Worm (Caenorhabditis elegans) whole organism, L1 larva: ENCODE data around the gene Y73C8B.3.

ENCODE experiments used
- fkh-10 ChIP-seq: sonication (generic microtip); optimal IDR thresholded peaks from 2 replicates; lab custom pipeline; 2017; ENCODE audit warnings: missing biosample characterization, missing genetic modification reagents, missing genetic modification characterization
- lsy-2 ChIP-seq, 2 experiments: fragments of 150-350 bp; optimal IDR thresholded peaks; 2 replicates each; lab custom pipeline; 2014; ENCODE audit warnings: missing biosample characterization in 2 of 2, missing genetic modification characterization in 2 of 2
- ztf-11 ChIP-seq, 2 experiments: sonication (generic microtip); optimal IDR thresholded peaks; 2 replicates each; lab custom pipeline; 2016 to 2017; ENCODE audit warnings: missing genetic modification characterization in 2 of 2, missing biosample characterization in 1 of 2, missing compliant biosample characterization in 1 of 2

- no peak for TF ChIP-seq lsy-2 (tag; optimal IDR thresholded peaks at IDR 0.05; lab: Kevin White, UChicago)
- no peak for TF ChIP-seq fkh-10 (GFP tag; lab: Kevin White, UChicago)
- TF ChIP-seq ztf-11 (tag; optimal IDR thresholded peaks at IDR 0.05; lab: Kevin White, UChicago): no peak
These were observed 37.1 kb upstream of the Y73C8B.3 start for ce11 chrV:3230150-3230549.
